Fruit fly (Drosophila melanogaster) whole organism, embryonic: Measurements from ENCODE around the gene CG10068.

Experiments
- BEAF-32 ChIP-seq: fragments of 200-800 bp; sonication (Bioruptor generic); optimal IDR thresholded peaks from 3 replicates; lab custom pipeline; 2017; ENCODE audit warnings: missing biosample characterization, missing genetic modification characterization, mild to moderate bottlenecking, moderate library complexity, missing genetic modification reagents
- CG10431 ChIP-seq: fragments of 200-800 bp; sonication (Bioruptor generic); optimal IDR thresholded peaks from 3 replicates; lab custom pipeline; 2018; ENCODE audit warnings: missing biosample characterization, mild to moderate bottlenecking, missing genetic modification characterization
- CG10543 ChIP-seq: fragments of 200-800 bp; sonication (Bioruptor generic); optimal IDR thresholded peaks from 3 replicates; lab custom pipeline; 2017; ENCODE audit warnings: missing biosample characterization, mild to moderate bottlenecking, missing genetic modification characterization, moderate library complexity
- CG10959 ChIP-seq: fragments of 200-800 bp; sonication (Bioruptor generic); IDR thresholded peaks from 2 replicates; pipeline ENCODE4 v1.3.6; 2022; ENCODE audit warnings: missing biosample characterization, missing genetic modification characterization
- CG15011 ChIP-seq: fragments of 200-800 bp; sonication (Bioruptor generic); optimal IDR thresholded peaks from 3 replicates; lab custom pipeline; 2018; ENCODE audit warnings: missing biosample characterization, mild to moderate bottlenecking, missing genetic modification characterization
- CG1529 ChIP-seq: fragments of 200-800 bp; sonication (Bioruptor generic); optimal IDR thresholded peaks from 3 replicates; lab custom pipeline; 2018; ENCODE audit warnings: missing biosample characterization, missing genetic modification characterization
- CG15601 ChIP-seq: fragments of 200-800 bp; sonication (Bioruptor generic); optimal IDR thresholded peaks from 3 replicates; lab custom pipeline; 2019; ENCODE audit warnings: missing biosample characterization, mild to moderate bottlenecking, missing genetic modification characterization, moderate library complexity
- CG17912 ChIP-seq: fragments of 200-800 bp; sonication (Bioruptor generic); optimal IDR thresholded peaks from 2 replicates; lab custom pipeline; 2018; ENCODE audit warnings: missing biosample characterization, mild to moderate bottlenecking, missing genetic modification characterization
- CG2129 ChIP-seq: fragments of 200-800 bp; sonication (Bioruptor generic); IDR thresholded peaks from 2 replicates; pipeline ENCODE4 v1.3.6; 2022; ENCODE audit warnings: missing biosample characterization, missing genetic modification characterization; ENCODE audit not compliant: partially characterized antibody
- CG3726 ChIP-seq: fragments of 200-800 bp; sonication (Bioruptor generic); IDR thresholded peaks from 3 replicates; pipeline ENCODE4, ENCODE4 v1.3.6; 2022; ENCODE audit warnings: missing biosample characterization, missing genetic modification characterization
- CG4617 ChIP-seq: fragments of 200-800 bp; sonication (Bioruptor generic); optimal IDR thresholded peaks from 3 replicates; lab custom pipeline; 2016; ENCODE audit warnings: missing biosample characterization, missing genetic modification characterization, borderline replicate concordance
- CG4730 ChIP-seq: fragments of 200-800 bp; sonication (Bioruptor generic); IDR thresholded peaks from 2 replicates; pipeline ENCODE4 v1.3.6; 2022; ENCODE audit warnings: missing biosample characterization, missing genetic modification characterization
- CG8924 ChIP-seq: fragments of 200-800 bp; optimal IDR thresholded peaks from 3 replicates; lab custom pipeline; 2019; ENCODE audit warnings: missing biosample characterization, mild to moderate bottlenecking, missing genetic modification characterization, moderate library complexity
- Dll ChIP-seq: fragments of 200-800 bp; sonication (Bioruptor generic); IDR thresholded peaks from 4 replicates; pipeline ENCODE4 v1.3.6; 2022; ENCODE audit warnings: missing biosample characterization, missing genetic modification characterization; ENCODE audit not compliant: partially characterized antibody
- Drgx ChIP-seq: fragments of 200-800 bp; sonication (Bioruptor generic); IDR thresholded peaks from 2 replicates; pipeline ENCODE4 v1.3.6; 2022; ENCODE audit warnings: missing biosample characterization, missing genetic modification characterization
- E2f2 ChIP-seq: fragments of 200-800 bp; sonication (Bioruptor generic); IDR thresholded peaks from 2 replicates; pipeline ENCODE4 v1.3.6; 2022; ENCODE audit warnings: missing biosample characterization, missing genetic modification characterization
- H2.0 ChIP-seq: fragments of 200-800 bp; sonication (Bioruptor generic); IDR thresholded peaks from 2 replicates; pipeline ENCODE4 v1.3.6; 2022; ENCODE audit warnings: missing biosample characterization, missing genetic modification characterization
- HLH4C ChIP-seq: fragments of 200-800 bp; sonication (Bioruptor generic); IDR thresholded peaks from 3 replicates; pipeline ENCODE4 v1.3.6; 2022; ENCODE audit warnings: missing biosample characterization, missing genetic modification characterization; ENCODE audit not compliant: partially characterized antibody
- Hand ChIP-seq: fragments of 200-800 bp; sonication (Bioruptor generic); optimal IDR thresholded peaks from 2 replicates; lab custom pipeline; 2017; ENCODE audit warnings: mild to moderate bottlenecking, missing biosample characterization, missing genetic modification reagents, missing genetic modification characterization
- Lim3 ChIP-seq: fragments of 200-800 bp; sonication (Bioruptor generic); IDR thresholded peaks from 2 replicates; pipeline ENCODE4 v1.3.6; 2022; ENCODE audit warnings: missing biosample characterization, missing genetic modification characterization
- Mes4 ChIP-seq: fragments of 200-800 bp; sonication (Bioruptor generic); optimal IDR thresholded peaks from 2 replicates; lab custom pipeline; 2016; ENCODE audit warnings: missing biosample characterization, missing genetic modification characterization
- Nf-YA ChIP-seq: fragments of 200-800 bp; sonication (Bioruptor generic); IDR thresholded peaks from 2 replicates; pipeline ENCODE4 v1.3.6; 2022; ENCODE audit warnings: missing biosample characterization, missing genetic modification characterization
- Scr ChIP-seq: fragments of 200-800 bp; sonication (Bioruptor generic); IDR thresholded peaks from 2 replicates; pipeline ENCODE4 v1.3.6; 2022; ENCODE audit warnings: missing biosample characterization, missing genetic modification characterization; ENCODE audit not compliant: partially characterized antibody
- Six4 ChIP-seq: fragments of 200-800 bp; sonication (Bioruptor generic); optimal IDR thresholded peaks from 2 replicates; lab custom pipeline; 2016; ENCODE audit warnings: missing biosample characterization, missing genetic modification characterization
- Spps ChIP-seq: fragments of 200-800 bp; sonication (Bioruptor generic); optimal IDR thresholded peaks from 2 replicates; lab custom pipeline; 2018; ENCODE audit warnings: missing biosample characterization, mild to moderate bottlenecking, missing genetic modification characterization
- Sry-β ChIP-seq: fragments of 200-800 bp; sonication (Bioruptor generic); optimal IDR thresholded peaks from 2 replicates; lab custom pipeline; 2018; ENCODE audit warnings: missing biosample characterization, mild to moderate bottlenecking, missing genetic modification characterization, moderate library complexity
- Taf1 ChIP-seq: fragments of 200-800 bp; sonication (Bioruptor generic); IDR thresholded peaks from 2 replicates; pipeline ENCODE4 v1.3.6; 2022; ENCODE audit warnings: missing biosample characterization, missing genetic modification characterization
- Xbp1 ChIP-seq: fragments of 200-800 bp; sonication (Bioruptor generic); optimal IDR thresholded peaks from 3 replicates; lab custom pipeline; 2016; ENCODE audit warnings: missing biosample characterization, mild to moderate bottlenecking, missing genetic modification characterization
- Xrp1 ChIP-seq: fragments of 200-800 bp; sonication (Bioruptor generic); IDR thresholded peaks from 2 replicates; pipeline ENCODE4 v1.3.6; 2022; ENCODE audit warnings: missing biosample characterization, missing genetic modification characterization
- ap ChIP-seq: fragments of 200-800 bp; sonication (Bioruptor generic); IDR thresholded peaks from 2 replicates; pipeline ENCODE4 v1.3.6; 2022; ENCODE audit warnings: missing biosample characterization, missing genetic modification characterization
- bowl ChIP-seq: fragments of 200-800 bp; sonication (Bioruptor generic); IDR thresholded peaks from 2 replicates; pipeline ENCODE4 v1.3.6; 2022; ENCODE audit warnings: missing biosample characterization, missing genetic modification characterization
- br ChIP-seq: fragments of >200 bp; optimal IDR thresholded peaks from 2 replicates; lab custom pipeline; 2017
- croc ChIP-seq: fragments of 200-800 bp; sonication (Bioruptor generic); conservative IDR thresholded peaks from 3 replicates; pipeline ENCODE4 v1.3.6; 2022; ENCODE audit warnings: missing biosample characterization, missing genetic modification characterization
- crp ChIP-seq, 2 experiments: fragments of 200-800 bp; sonication (Bioruptor generic); optimal IDR thresholded peaks; 2 replicates in 1 of 2; 3 replicates in 1 of 2; lab custom pipeline; 2017; ENCODE audit warnings: missing biosample characterization in 2 of 2, missing genetic modification characterization in 2 of 2, mild to moderate bottlenecking in 1 of 2, moderate library complexity in 1 of 2
- da ChIP-seq: fragments of 200-800 bp; sonication (Bioruptor generic); optimal IDR thresholded peaks from 2 replicates; lab custom pipeline; 2016; ENCODE audit warnings: missing biosample characterization, missing genetic modification characterization
- danr ChIP-seq: fragments of 200-800 bp; sonication (Bioruptor generic); IDR thresholded peaks from 2 replicates; pipeline ENCODE4 v1.3.6; 2022; ENCODE audit warnings: missing biosample characterization, missing genetic modification characterization
- gcm2 ChIP-seq: fragments of 200-800 bp; sonication (Bioruptor generic); optimal IDR thresholded peaks from 2 replicates; lab custom pipeline; 2016; ENCODE audit warnings: missing biosample characterization, missing genetic modification characterization
- gfzf ChIP-seq: fragments of 200-800 bp; sonication (Bioruptor generic); optimal IDR thresholded peaks from 2 replicates; lab custom pipeline; 2016; ENCODE audit warnings: missing biosample characterization, mild to moderate bottlenecking, missing genetic modification characterization, moderate library complexity
- gt ChIP-seq: fragments of 200-800 bp; sonication (Bioruptor generic); IDR thresholded peaks from 2 replicates; pipeline ENCODE4 v1.3.6; 2022; ENCODE audit warnings: missing biosample characterization, missing genetic modification characterization
- klu ChIP-seq: fragments of 200-800 bp; sonication (Bioruptor generic); IDR thresholded peaks from 2 replicates; pipeline ENCODE4 v1.3.6; 2022; ENCODE audit warnings: missing biosample characterization, missing genetic modification characterization
- lab ChIP-seq: fragments of 200-800 bp; sonication (Bioruptor generic); optimal IDR thresholded peaks from 3 replicates; lab custom pipeline; 2017; ENCODE audit warnings: missing biosample characterization, missing genetic modification characterization, mild to moderate bottlenecking, moderate library complexity, missing genetic modification reagents
- mam ChIP-seq: fragments of 200-800 bp; sonication (Bioruptor generic); optimal IDR thresholded peaks from 3 replicates; lab custom pipeline; 2016; ENCODE audit warnings: missing biosample characterization, missing genetic modification characterization
- pum ChIP-seq: fragments of 200-800 bp; sonication (Bioruptor generic); optimal IDR thresholded peaks from 2 replicates; lab custom pipeline; 2016; ENCODE audit warnings: missing biosample characterization, missing genetic modification characterization
- ranshi ChIP-seq: fragments of 200-800 bp; sonication (Bioruptor generic); IDR thresholded peaks from 2 replicates; pipeline ENCODE4 v1.3.6; 2022; ENCODE audit warnings: missing biosample characterization, missing genetic modification characterization
- rib ChIP-seq: fragments of 200-800 bp; sonication (Bioruptor generic); IDR thresholded peaks from 2 replicates; pipeline ENCODE4 v1.3.6; 2022; ENCODE audit warnings: missing biosample characterization, missing genetic modification characterization
- tgo ChIP-seq: fragments of 200-800 bp; sonication (Bioruptor generic); IDR thresholded peaks from 3 replicates; pipeline ENCODE4 v1.3.6; 2022; ENCODE audit warnings: missing biosample characterization, missing genetic modification characterization
- ttk ChIP-seq: fragments of 200-800 bp; sonication (Bioruptor generic); IDR thresholded peaks from 2 replicates; pipeline ENCODE4 v2.1.2; 2022; ENCODE audit warnings: missing biosample characterization, missing genetic modification characterization
- wek ChIP-seq: fragments of 200-800 bp; sonication (Bioruptor generic); optimal IDR thresholded peaks from 3 replicates; lab custom pipeline; 2018; ENCODE audit warnings: missing biosample characterization, mild to moderate bottlenecking, missing genetic modification characterization, moderate library complexity
- zfh1 ChIP-seq: fragments of 200-800 bp; sonication (Bioruptor generic); IDR thresholded peaks from 3 replicates; pipeline ENCODE4 v1.3.6; 2022; ENCODE audit warnings: missing biosample characterization, missing genetic modification characterization

Gene CG10068

DNA sequence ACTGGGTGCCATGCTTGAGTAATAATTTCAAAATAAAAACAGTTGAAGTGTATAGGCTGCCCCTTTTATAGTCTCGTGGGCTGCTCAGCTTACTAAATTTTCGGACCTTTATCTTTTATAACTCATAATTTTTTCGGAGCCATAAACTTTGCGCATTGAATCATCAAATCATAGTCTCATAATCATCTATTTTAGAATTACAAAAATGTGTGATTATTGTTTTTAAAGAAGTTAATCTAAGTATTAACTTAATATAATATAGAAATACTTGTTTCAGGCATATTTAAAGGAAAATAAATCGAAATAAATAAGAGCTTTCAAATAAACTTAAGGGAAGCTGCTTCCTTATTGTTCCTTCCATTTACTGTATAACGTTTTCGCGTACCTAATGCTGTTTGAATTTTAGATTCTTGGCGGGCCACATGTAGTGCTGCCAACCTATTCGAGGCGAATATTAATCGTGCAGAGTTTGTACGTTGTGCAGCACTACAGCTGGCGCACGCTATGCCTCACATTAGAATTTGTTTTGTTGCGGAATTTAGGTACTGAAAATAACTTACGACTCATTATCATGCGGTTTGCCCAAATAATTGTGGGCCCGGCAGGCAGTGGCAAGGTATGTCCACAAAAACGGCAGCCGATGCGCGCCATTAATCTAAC is 16.5 kb upstream of the CG10068 start, which contains the start of the genes CG14610 and CG2656 (continued):
- peak; percentile 96 for TF ChIP-seq CG4617 (GFP tag; lab: Kevin White, UChicago)
- peak; percentile 63; the same call in 2 of the 3 replicates for TF ChIP-seq tgo (GFP tag; lab: Robert Waterston, UW)
- TF ChIP-seq HLH4C: 0 out of 3 replicates have a peak, but pooled peaks have one; percentile 34
- no peak; the same call in 1 of the 2 replicates for TF ChIP-seq gt (GFP tag; lab: Robert Waterston, UW)
- no peak for TF ChIP-seq br (lab: Kevin White, UChicago)
- TF ChIP-seq ranshi: 0 out of 2 replicates have a peak, but pooled peaks have one; percentile 50
- peak; percentile 73 for TF ChIP-seq Xrp1 (GFP tag; lab: Robert Waterston, UW)
- TF ChIP-seq crp (GFP tag; optimal IDR thresholded peaks at IDR 0.05; lab: Kevin White, UChicago): peak in 1 of 2 experiments; percentile 74
- TF ChIP-seq CG10543 (GFP tag; lab: Kevin White, UChicago): no peak
- peak; percentile 78 for TF ChIP-seq Six4
- no peak; the same call in 2 of the 3 replicates for TF ChIP-seq croc (GFP tag; lab: Robert Waterston, UW)
- no peak for TF ChIP-seq Sry-β
- peak; percentile 67 for TF ChIP-seq BEAF-32 (GFP tag; lab: Kevin White, UChicago)
- peak; percentile 57; the same call in 1 of the 2 replicates for TF ChIP-seq ttk (GFP tag; lab: Robert Waterston, UW)
- no peak for TF ChIP-seq bowl
- peak; percentile 58; the same call in 1 of the 2 replicates for TF ChIP-seq rib
- TF ChIP-seq CG1529: peak; percentile 7
- TF ChIP-seq H2.0 (GFP tag; lab: Robert Waterston, UW): peak; percentile 61; the same call in 1 of the 2 replicates
- TF ChIP-seq Nf-YA: peak; percentile 25; the same call in 1 of the 2 replicates
- no peak for TF ChIP-seq ap
- TF ChIP-seq Xbp1 (GFP tag; lab: Kevin White, UChicago): peak; percentile 93
- TF ChIP-seq lab (GFP tag; lab: Kevin White, UChicago): peak; percentile 82
- peak; percentile 52; the same call in 2 of the 4 replicates for TF ChIP-seq Dll (GFP tag; lab: Robert Waterston, UW)
- TF ChIP-seq klu (GFP tag; lab: Robert Waterston, UW): no peak
- peak; percentile 88 for TF ChIP-seq mam (GFP tag; lab: Kevin White, UChicago)
- TF ChIP-seq Spps (tag; lab: Kevin White, UChicago): peak; percentile 14
- no peak for TF ChIP-seq CG2129
- TF ChIP-seq gfzf (GFP tag; lab: Kevin White, UChicago): peak; percentile 52
- TF ChIP-seq Scr (GFP tag; lab: Robert Waterston, UW): peak; percentile 59
- peak; percentile 67 for TF ChIP-seq Mes4 (GFP tag; lab: Kevin White, UChicago)
- peak; percentile 45 for TF ChIP-seq wek
- no peak for TF ChIP-seq Lim3 (GFP tag; lab: Robert Waterston, UW)
- no peak for TF ChIP-seq CG10431
- TF ChIP-seq CG4730 (GFP tag; lab: Robert Waterston, UW): no peak
- TF ChIP-seq CG8924 (tag; lab: Kevin White, UChicago): peak; percentile 42
- TF ChIP-seq pum (GFP tag; lab: Kevin White, UChicago): peak; percentile 88
- TF ChIP-seq CG15011 (GFP tag; lab: Kevin White, UChicago): no peak
- TF ChIP-seq CG15601: no peak
- peak; percentile 100 for TF ChIP-seq E2f2 (GFP tag; lab: Robert Waterston, UW)
- no peak for TF ChIP-seq CG3726
- TF ChIP-seq danr: no peak
- peak; percentile 59 for TF ChIP-seq CG17912
- peak; percentile 34; the same call in 1 of the 2 replicates for TF ChIP-seq CG10959 (GFP tag; lab: Robert Waterston, UW)
- peak; percentile 19; the same call in 1 of the 2 replicates for TF ChIP-seq Drgx (GFP tag; lab: Robert Waterston, UW)
- peak; percentile 31; the same call in 1 of the 2 replicates for TF ChIP-seq Taf1 (GFP tag; lab: Robert Waterston, UW)
- no peak for TF ChIP-seq Hand (GFP tag; lab: Kevin White, UChicago)
- peak; percentile 17 for TF ChIP-seq gcm2
- peak; percentile 88 for TF ChIP-seq zfh1 (GFP tag; lab: Robert Waterston, UW)
- TF ChIP-seq da (GFP tag; lab: Kevin White, UChicago): peak; percentile 57
